Worm (Caenorhabditis elegans): ENCODE results near the gene irld-6.
A peak's percentile ranks its signal among the peaks of the same experiment; 100 is the strongest.

Gene irld-6

ce11 chrV:10721912-10722426 is 34.6 kb downstream of the irld-6 start (continued):
- TF ChIP-seq unc-55 (GFP tag; optimal IDR thresholded peaks at IDR 0.05) (peak; percentile 32), fos-1 (tag; optimal IDR thresholded peaks at IDR 0.05) (peak; percentile 23), crh-2 (tag; optimal IDR thresholded peaks at IDR 0.05) (peak; percentile 8), blmp-1 (tag; optimal IDR thresholded peaks at IDR 0.05; ENCODE audit: insufficient read depth) (peak; percentile 90), lin-11 (tag; optimal IDR thresholded peaks at IDR 0.05) (peak; percentile 32)

- TF ChIP-seq nhr-12 (tag; optimal IDR thresholded peaks at IDR 0.05) (no peak), unc-55 (GFP tag; optimal IDR thresholded peaks at IDR 0.05) (peak; percentile 41), alr-1 (tag; optimal IDR thresholded peaks at IDR 0.05) (no peak), sma-9 (GFP tag; optimal IDR thresholded peaks at IDR 0.05) (peak; percentile 45), sma-9 (tag; optimal IDR thresholded peaks at IDR 0.05) (no peak)
Observed at ce11 chrV:10721304-10721703, 35.3 kb downstream of the irld-6 start.

ce11 chrV:10720876-10721275 is 35.7 kb downstream of the irld-6 start:
- TF ChIP-seq blmp-1 (tag; optimal IDR thresholded peaks at IDR 0.05; ENCODE audit: insufficient read depth) (peak; percentile 22), nhr-25 (tag; optimal IDR thresholded peaks at IDR 0.05) (peak; percentile 45), zag-1 (tag; optimal IDR thresholded peaks at IDR 0.05) (no peak)

ce11 chrV:10720303-10720847 is 36.2 kb downstream of the irld-6 start:
- TF ChIP-seq sma-9 (GFP tag; optimal IDR thresholded peaks at IDR 0.05) (peak; percentile 74), sma-9 (tag; optimal IDR thresholded peaks at IDR 0.05) (no peak), mab-5 (tag; optimal IDR thresholded peaks at IDR 0.05) (peak; percentile 55), unc-55 (GFP tag; optimal IDR thresholded peaks at IDR 0.05) (no peak), nhr-237 (tag; optimal IDR thresholded peaks at IDR 0.05) (no peak)

ce11 chrV:10719833-10720170 is 36.8 kb downstream of the irld-6 start:
- TF ChIP-seq lin-39 (tag; optimal IDR thresholded peaks at IDR 0.05) (no peak), ztf-1 (GFP tag; conservative IDR thresholded peaks at IDR 0.05) (no peak), lin-13 (GFP tag; optimal IDR thresholded peaks at IDR 0.05) (no peak), unc-62 (GFP tag; optimal IDR thresholded peaks at IDR 0.05) (no peak), nhr-237 (tag; optimal IDR thresholded peaks at IDR 0.05) (no peak), egl-27 (tag; optimal IDR thresholded peaks at IDR 0.05) (no peak), crh-2 (tag; optimal IDR thresholded peaks at IDR 0.05) (peak; percentile 65), gmeb-1 (tag; optimal IDR thresholded peaks at IDR 0.05) (peak; percentile 41), ama-1 (optimal IDR thresholded peaks at IDR 0.05) (peak; percentile 67), unc-39 (tag; optimal IDR thresholded peaks at IDR 0.05) (no peak), fos-1 (tag; optimal IDR thresholded peaks at IDR 0.05) (peak; percentile 43), peb-1 (tag; optimal IDR thresholded peaks at IDR 0.05) (no peak), sem-4 (tag; optimal IDR thresholded peaks at IDR 0.05) (peak; percentile 27), lin-11 (tag; optimal IDR thresholded peaks at IDR 0.05) (no peak), mdl-1 (tag; optimal IDR thresholded peaks at IDR 0.05) (peak in 1 of 2 experiments; percentile 76), nhr-6 (tag; optimal IDR thresholded peaks at IDR 0.05) (peak; percentile 52), ceh-82 (tag; optimal IDR thresholded peaks at IDR 0.05) (no peak), aly-2 (tag; optimal IDR thresholded peaks at IDR 0.05) (no peak), unc-55 (GFP tag; optimal IDR thresholded peaks at IDR 0.05) (no peak), R02D3.7 (tag; optimal IDR thresholded peaks at IDR 0.05) (no peak), F13H6.1 (tag; optimal IDR thresholded peaks at IDR 0.05) (peak; percentile 49), sma-9 (GFP tag; optimal IDR thresholded peaks at IDR 0.05) (peak; percentile 93), sma-9 (tag; optimal IDR thresholded peaks at IDR 0.05) (no peak), ZK546.5 (tag; optimal IDR thresholded peaks at IDR 0.05) (no peak), ztf-4 (tag; optimal IDR thresholded peaks at IDR 0.05) (no peak), C34F6.9 (tag; optimal IDR thresholded peaks at IDR 0.05) (peak; percentile 73), nhr-25 (tag; optimal IDR thresholded peaks at IDR 0.05) (peak; percentile 90), elt-1 (tag; optimal IDR thresholded peaks at IDR 0.05) (no peak), mab-5 (tag; optimal IDR thresholded peaks at IDR 0.05) (no peak), nhr-12 (tag; optimal IDR thresholded peaks at IDR 0.05) (no peak), snpc-4 (tag; optimal IDR thresholded peaks at IDR 0.05) (no peak), nhr-10 (tag; optimal IDR thresholded peaks at IDR 0.05) (no peak), zag-1 (tag; optimal IDR thresholded peaks at IDR 0.05) (no peak), nhr-21 (tag; optimal IDR thresholded peaks at IDR 0.05) (peak; percentile 81), nhr-129 (tag; optimal IDR thresholded peaks at IDR 0.05) (peak; percentile 97), nhr-23 (tag; optimal IDR thresholded peaks at IDR 0.05) (no peak), ceh-16 (tag; optimal IDR thresholded peaks at IDR 0.05) (peak; percentile 15), sma-3 (GFP tag; optimal IDR thresholded peaks at IDR 0.05) (peak; percentile 87), nhr-77 (tag; optimal IDR thresholded peaks at IDR 0.05) (no peak), nhr-11 (tag; optimal IDR thresholded peaks at IDR 0.05) (no peak), mbf-1 (tag; optimal IDR thresholded peaks at IDR 0.05) (no peak), Y55F3AM.14 (GFP tag; optimal IDR thresholded peaks at IDR 0.05) (peak; percentile 94)

Measured in whole organism, L2 larva.